Fruit fly (Drosophila melanogaster) whole organism, embryonic: ENCODE results near the gene DPCoAC.

Experiments used
- Bgb ChIP-seq: fragments of 200-800 bp; sonication (Bioruptor generic); IDR thresholded peaks from 2 replicates; pipeline ENCODE4 v1.3.6; 2022; ENCODE audit warnings: missing biosample characterization, missing genetic modification characterization; ENCODE audit not compliant: partially characterized antibody
- CG11085 ChIP-seq: fragments of 200-800 bp; sonication (Bioruptor generic); IDR thresholded peaks from 2 replicates; pipeline ENCODE4 v1.3.6; 2022; ENCODE audit warnings: missing biosample characterization, missing genetic modification characterization
- CG11456 ChIP-seq: fragments of 200-800 bp; sonication (Bioruptor generic); IDR thresholded peaks from 3 replicates; pipeline ENCODE4 v1.3.6; 2022; ENCODE audit warnings: missing biosample characterization, missing genetic modification characterization
- CG13894 ChIP-seq: fragments of 200-800 bp; sonication (Bioruptor generic); optimal IDR thresholded peaks from 3 replicates; lab custom pipeline; 2018; ENCODE audit warnings: missing biosample characterization, mild to moderate bottlenecking, missing genetic modification characterization, moderate library complexity
- CG1603 ChIP-seq: fragments of 200-800 bp; sonication (Bioruptor generic); optimal IDR thresholded peaks from 2 replicates; lab custom pipeline; 2019; ENCODE audit warnings: missing biosample characterization, mild to moderate bottlenecking, missing genetic modification characterization, moderate library complexity
- CG16813 ChIP-seq: fragments of 200-800 bp; sonication (Bioruptor generic); IDR thresholded peaks from 3 replicates; pipeline ENCODE4 v1.3.6; 2022; ENCODE audit warnings: missing biosample characterization, missing genetic modification characterization; ENCODE audit not compliant: partially characterized antibody
- CG17328 ChIP-seq: fragments of 200-800 bp; sonication (Bioruptor generic); IDR thresholded peaks from 2 replicates; pipeline ENCODE4 v1.3.6; 2022; ENCODE audit warnings: missing biosample characterization, missing genetic modification characterization
- CG17361 ChIP-seq: fragments of 200-800 bp; sonication (Bioruptor generic); IDR thresholded peaks from 3 replicates; pipeline ENCODE4 v1.3.6; 2022; ENCODE audit warnings: missing biosample characterization, missing genetic modification characterization
- CG18599 ChIP-seq: fragments of 200-800 bp; sonication (Bioruptor generic); optimal IDR thresholded peaks from 3 replicates; lab custom pipeline; 2017; ENCODE audit warnings: missing biosample characterization, missing genetic modification characterization, mild to moderate bottlenecking, moderate library complexity, missing genetic modification reagents
- CG2875 ChIP-seq: fragments of 200-800 bp; sonication (Bioruptor generic); optimal IDR thresholded peaks from 2 replicates; lab custom pipeline; 2017; ENCODE audit warnings: missing biosample characterization, mild to moderate bottlenecking, missing genetic modification characterization, missing genetic modification reagents
- CG30020 ChIP-seq: fragments of 200-800 bp; optimal IDR thresholded peaks from 2 replicates; lab custom pipeline; 2019; ENCODE audit warnings: missing biosample characterization, mild to moderate bottlenecking, missing genetic modification characterization, moderate library complexity
- CG31224 ChIP-seq: fragments of 200-800 bp; sonication (Bioruptor generic); IDR thresholded peaks from 2 replicates; pipeline ENCODE4 v1.3.6; 2022; ENCODE audit warnings: missing biosample characterization, missing genetic modification characterization
- CG32532 ChIP-seq: fragments of 200-800 bp; sonication (Bioruptor generic); IDR thresholded peaks from 2 replicates; pipeline ENCODE4 v1.3.6; 2022; ENCODE audit warnings: missing biosample characterization, missing genetic modification characterization
- CG3847 ChIP-seq: fragments of 200-800 bp; sonication (Bioruptor generic); IDR thresholded peaks from 2 replicates; pipeline ENCODE4 v1.3.6; 2022; ENCODE audit warnings: missing biosample characterization, missing genetic modification characterization
- CG42726 ChIP-seq: fragments of 200-800 bp; sonication (Bioruptor generic); IDR thresholded peaks from 2 replicates; pipeline ENCODE4 v1.3.6; 2022; ENCODE audit warnings: missing biosample characterization, missing genetic modification characterization; ENCODE audit not compliant: partially characterized antibody
- CG4282 ChIP-seq: fragments of 200-800 bp; sonication (Bioruptor generic); optimal IDR thresholded peaks from 2 replicates; lab custom pipeline; 2016; ENCODE audit warnings: missing biosample characterization, missing genetic modification characterization
- CG5180 ChIP-seq: fragments of 200-800 bp; sonication (Bioruptor generic); optimal IDR thresholded peaks from 3 replicates; lab custom pipeline; 2017; ENCODE audit warnings: missing biosample characterization, missing genetic modification characterization, mild to moderate bottlenecking, moderate library complexity, missing genetic modification reagents
- CG6683 ChIP-seq: fragments of 200-800 bp; sonication (Bioruptor generic); optimal IDR thresholded peaks from 2 replicates; lab custom pipeline; 2017; ENCODE audit warnings: missing biosample characterization, mild to moderate bottlenecking, missing genetic modification characterization, missing genetic modification reagents
- CG8765 ChIP-seq: fragments of 200-800 bp; sonication (Bioruptor generic); IDR thresholded peaks from 2 replicates; pipeline ENCODE4 v1.3.6; 2022; ENCODE audit warnings: missing biosample characterization, missing genetic modification characterization
- Dbx ChIP-seq: fragments of 200-800 bp; sonication (Bioruptor generic); IDR thresholded peaks from 3 replicates; pipeline ENCODE4 v1.3.6; 2022; ENCODE audit warnings: missing biosample characterization, missing genetic modification characterization
- Dref ChIP-seq: fragments of 200-800 bp; sonication (Bioruptor generic); IDR thresholded peaks from 2 replicates; pipeline ENCODE4 v1.3.6; 2022; ENCODE audit warnings: missing biosample characterization, missing genetic modification characterization
- Ets97D ChIP-seq: fragments of 200-800 bp; sonication (Bioruptor generic); optimal IDR thresholded peaks from 3 replicates; lab custom pipeline; 2016; ENCODE audit warnings: missing biosample characterization, missing genetic modification characterization
- HLH4C ChIP-seq: fragments of 200-800 bp; sonication (Bioruptor generic); IDR thresholded peaks from 3 replicates; pipeline ENCODE4 v1.3.6; 2022; ENCODE audit warnings: missing biosample characterization, missing genetic modification characterization; ENCODE audit not compliant: partially characterized antibody
- MBD-R2 ChIP-seq: fragments of 200-800 bp; sonication (Bioruptor generic); IDR thresholded peaks from 2 replicates; pipeline ENCODE4 v1.3.6; 2022; ENCODE audit warnings: missing biosample characterization, missing genetic modification characterization
- NFAT ChIP-seq: fragments of 200-800 bp; sonication (Bioruptor generic); IDR thresholded peaks from 2 replicates; pipeline ENCODE4 v1.3.6; 2022; ENCODE audit warnings: missing biosample characterization, missing genetic modification characterization
- Nf-YA ChIP-seq: fragments of 200-800 bp; sonication (Bioruptor generic); IDR thresholded peaks from 2 replicates; pipeline ENCODE4 v1.3.6; 2022; ENCODE audit warnings: missing biosample characterization, missing genetic modification characterization
- Rfx ChIP-seq: fragments of 200-800 bp; sonication (Bioruptor generic); IDR thresholded peaks from 2 replicates; pipeline ENCODE4 v1.3.6; 2022; ENCODE audit warnings: missing biosample characterization, missing genetic modification characterization
- Sin3A ChIP-seq: fragments of >200 bp; optimal IDR thresholded peaks from 2 replicates; lab custom pipeline; 2018
- Sox100B ChIP-seq: fragments of 200-800 bp; sonication (Bioruptor generic); optimal IDR thresholded peaks from 3 replicates; lab custom pipeline; 2018; ENCODE audit warnings: missing biosample characterization, mild to moderate bottlenecking, missing genetic modification characterization
- Sry-δ ChIP-seq: fragments of 200-800 bp; sonication (Bioruptor generic); optimal IDR thresholded peaks from 2 replicates; lab custom pipeline; 2016; ENCODE audit warnings: missing biosample characterization, missing genetic modification characterization
- Ssrp ChIP-seq: fragments of 200-800 bp; sonication (Bioruptor generic); optimal IDR thresholded peaks from 2 replicates; lab custom pipeline; 2018; ENCODE audit warnings: missing biosample characterization, mild to moderate bottlenecking, missing genetic modification characterization, moderate library complexity
- bbx ChIP-seq: fragments of 200-800 bp; sonication (Bioruptor generic); IDR thresholded peaks from 2 replicates; pipeline ENCODE4 v1.3.6; 2022; ENCODE audit warnings: missing biosample characterization, missing genetic modification characterization; ENCODE audit not compliant: partially characterized antibody
- chif ChIP-seq, 2 experiments: fragments of 200-800 bp; sonication (Bioruptor generic); optimal IDR thresholded peaks; 3 replicates each; lab custom pipeline; 2016; ENCODE audit warnings: missing biosample characterization in 2 of 2, missing genetic modification characterization in 2 of 2
- chm ChIP-seq: fragments of 200-800 bp; sonication (Bioruptor generic); IDR thresholded peaks from 2 replicates; pipeline ENCODE4 v1.3.6; 2022; ENCODE audit warnings: missing biosample characterization, missing genetic modification characterization
- ci ChIP-seq: fragments of 200-800 bp; sonication (Bioruptor generic); IDR thresholded peaks from 3 replicates; pipeline ENCODE4 v1.3.6; 2022; ENCODE audit warnings: missing biosample characterization, missing genetic modification characterization
- gfzf ChIP-seq: fragments of 200-800 bp; sonication (Bioruptor generic); optimal IDR thresholded peaks from 2 replicates; lab custom pipeline; 2016; ENCODE audit warnings: missing biosample characterization, mild to moderate bottlenecking, missing genetic modification characterization, moderate library complexity
- gsb ChIP-seq: fragments of 200-800 bp; sonication (Bioruptor generic); IDR thresholded peaks from 2 replicates; pipeline ENCODE4 v1.3.6; 2022; ENCODE audit warnings: missing biosample characterization, missing genetic modification characterization
- hbn ChIP-seq: fragments of 200-800 bp; sonication (Bioruptor generic); IDR thresholded peaks from 2 replicates; pipeline ENCODE4 v1.3.6; 2022; ENCODE audit warnings: missing biosample characterization, missing genetic modification characterization; ENCODE audit not compliant: partially characterized antibody
- inv ChIP-seq: fragments of 200-800 bp; sonication (Bioruptor generic); IDR thresholded peaks from 2 replicates; pipeline ENCODE4 v1.3.6; 2022; ENCODE audit warnings: missing biosample characterization, missing genetic modification characterization; ENCODE audit not compliant: partially characterized antibody
- knrl ChIP-seq: fragments of 200-800 bp; sonication (Bioruptor generic); IDR thresholded peaks from 3 replicates; pipeline ENCODE4 v1.3.6; 2022; ENCODE audit warnings: missing biosample characterization, missing genetic modification characterization; ENCODE audit not compliant: partially characterized antibody
- sens ChIP-seq: fragments of 200-800 bp; sonication (Bioruptor generic); peaks from one replicate; lab custom pipeline; 2016; ENCODE audit warnings: missing biosample characterization, missing genetic modification characterization
- sqz ChIP-seq: fragments of 200-800 bp; sonication (Bioruptor generic); optimal IDR thresholded peaks from 3 replicates; lab custom pipeline; 2018; ENCODE audit warnings: missing biosample characterization, mild to moderate bottlenecking, missing genetic modification characterization
- tio ChIP-seq: fragments of 200-800 bp; sonication (Bioruptor generic); optimal IDR thresholded peaks from 2 replicates; lab custom pipeline; 2017; ENCODE audit warnings: missing biosample characterization, missing genetic modification characterization, inconsistent platforms
- tna ChIP-seq: fragments of 200-800 bp; sonication (Bioruptor generic); IDR thresholded peaks from 2 replicates; pipeline ENCODE4 v1.3.6; 2022; ENCODE audit warnings: missing biosample characterization, missing genetic modification characterization; ENCODE audit not compliant: partially characterized antibody
- unc-4 ChIP-seq: fragments of 200-800 bp; sonication (Bioruptor generic); IDR thresholded peaks from 2 replicates; pipeline ENCODE4 v1.3.6; 2022; ENCODE audit warnings: missing biosample characterization, missing genetic modification characterization; ENCODE audit not compliant: partially characterized antibody
- vnd ChIP-seq: fragments of 200-800 bp; sonication (Bioruptor generic); IDR thresholded peaks from 3 replicates; pipeline ENCODE4 v1.3.6; 2022; ENCODE audit warnings: missing biosample characterization, missing genetic modification characterization; ENCODE audit not compliant: partially characterized antibody
- vvl ChIP-seq: fragments of 200-800 bp; sonication (Bioruptor generic); IDR thresholded peaks from 2 replicates; pipeline ENCODE4 v1.3.6; 2022; ENCODE audit warnings: missing biosample characterization, missing genetic modification characterization

DPCoAC gene

DNA sequence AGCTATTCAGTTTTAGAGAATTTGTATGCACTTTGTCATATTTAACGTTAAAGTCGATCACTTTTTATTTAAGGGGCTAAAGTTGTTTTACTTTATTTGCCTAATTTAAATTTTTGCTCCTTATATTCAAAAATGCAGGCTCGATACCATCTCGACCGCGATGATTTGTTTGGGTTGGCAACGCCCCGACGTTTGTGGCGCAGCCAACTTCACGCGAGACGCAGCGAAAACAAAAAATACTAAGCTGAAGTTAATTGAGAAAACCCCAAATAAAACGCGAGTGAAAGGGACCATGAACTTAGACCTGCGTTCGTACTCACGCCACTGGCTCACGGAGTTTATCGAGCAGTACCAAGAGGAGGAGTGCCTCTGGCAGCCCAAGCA, 631 bp upstream of the DPCoAC start (continued):
- 0 out of 2 replicates have a peak, but pooled peaks have one; percentile 9 for TF ChIP-seq tna (GFP tag; lab: Robert Waterston, UW)
- 0 out of 2 replicates have a peak, but pooled peaks have one; percentile 16 for TF ChIP-seq Nf-YA (GFP tag; lab: Robert Waterston, UW)
- TF ChIP-seq CG11085 (GFP tag; lab: Robert Waterston, UW) = 0 out of 2 replicates have a peak, but pooled peaks have one; percentile 8
- peak; percentile 1 for TF ChIP-seq CG2875
- peak; percentile 53 for TF ChIP-seq Dref (GFP tag; lab: Robert Waterston, UW)
- peak; percentile 55; the same call in 1 of the 2 replicates for TF ChIP-seq chm
- peak; percentile 49 for TF ChIP-seq CG1603 (tag; lab: Kevin White, UChicago)
- peak in 1 of 2 experiments; percentile 1 for TF ChIP-seq chif (GFP tag; optimal IDR thresholded peaks at IDR 0.05; lab: Kevin White, UChicago)
- TF ChIP-seq unc-4 = peak; percentile 61
- peak; percentile 23 for TF ChIP-seq sqz (GFP tag; lab: Kevin White, UChicago)
- no peak for TF ChIP-seq CG4282
- peak; percentile 27 for TF ChIP-seq CG17328 (GFP tag; lab: Robert Waterston, UW)
- peak; percentile 43 for TF ChIP-seq Ets97D (GFP tag; lab: Kevin White, UChicago)
- TF ChIP-seq Sry-δ (GFP tag; lab: Kevin White, UChicago) = peak; percentile 71
- TF ChIP-seq Ssrp = peak; percentile 4
- no peak for TF ChIP-seq CG13894 (tag; lab: Kevin White, UChicago)
- TF ChIP-seq gsb (GFP tag; lab: Robert Waterston, UW) = no peak
- no peak for TF ChIP-seq CG30020 (tag; lab: Kevin White, UChicago)
- TF ChIP-seq CG8765 = peak; percentile 17; the same call in 1 of the 2 replicates
- 0 out of 3 replicates have a peak, but pooled peaks have one; percentile 27 for TF ChIP-seq Dbx (GFP tag; lab: Robert Waterston, UW)
- TF ChIP-seq CG32532 = peak; percentile 10
- TF ChIP-seq NFAT (GFP tag; lab: Robert Waterston, UW) = peak; percentile 70
- peak; percentile 48; the same call in 1 of the 2 replicates for TF ChIP-seq CG42726 (GFP tag; lab: Robert Waterston, UW)
- peak; percentile 15 for TF ChIP-seq CG5180 (GFP tag; lab: Kevin White, UChicago)
- TF ChIP-seq CG31224 (GFP tag; lab: Robert Waterston, UW) = peak; percentile 25; the same call in 1 of the 2 replicates
- peak; percentile 47 for TF ChIP-seq inv
- peak; percentile 43 for TF ChIP-seq hbn (GFP tag; lab: Robert Waterston, UW)
- TF ChIP-seq CG16813 (GFP tag; lab: Robert Waterston, UW) = peak; percentile 57
- TF ChIP-seq CG3847 (GFP tag; lab: Robert Waterston, UW) = peak; percentile 68
- TF ChIP-seq Rfx (GFP tag; lab: Robert Waterston, UW) = peak; percentile 71
- no peak for TF ChIP-seq tio
- 0 out of 3 replicates have a peak, but pooled peaks have one; percentile 33 for TF ChIP-seq HLH4C (GFP tag; lab: Robert Waterston, UW)
- peak; percentile 19 for TF ChIP-seq Sox100B (GFP tag; lab: Kevin White, UChicago)
- TF ChIP-seq ci = peak; percentile 59
- peak; percentile 35; the same call in 1 of the 2 replicates for TF ChIP-seq vvl (GFP tag; lab: Robert Waterston, UW)
- peak; percentile 23; the same call in 1 of the 3 replicates for TF ChIP-seq vnd
- TF ChIP-seq Sin3A (lab: Kevin White, UChicago) = peak; percentile 7
- no peak for TF ChIP-seq CG6683 (GFP tag; lab: Kevin White, UChicago)
- peak; percentile 42; the same call in 1 of the 3 replicates for TF ChIP-seq CG17361 (GFP tag; lab: Robert Waterston, UW)
- TF ChIP-seq CG18599 (GFP tag; lab: Kevin White, UChicago) = no peak
- peak; percentile 50 for TF ChIP-seq sens (GFP tag; lab: Kevin White, UChicago)
- TF ChIP-seq Bgb (GFP tag; lab: Robert Waterston, UW) = peak; percentile 75
- peak; percentile 33; the same call in 1 of the 3 replicates for TF ChIP-seq knrl (GFP tag; lab: Robert Waterston, UW)
- TF ChIP-seq gfzf = peak; percentile 51
- TF ChIP-seq bbx (GFP tag; lab: Robert Waterston, UW) = peak; percentile 56
- peak; percentile 62; the same call in 2 of the 3 replicates for TF ChIP-seq CG11456 (GFP tag; lab: Robert Waterston, UW)
- TF ChIP-seq MBD-R2 (GFP tag; lab: Robert Waterston, UW) = peak; percentile 76
